Worm (Caenorhabditis elegans) whole organism, L3 larva: ENCODE data around the gene M01F1.8.

ENCODE experiments used
- R02D3.7 ChIP-seq: fragments of 150-350 bp; optimal IDR thresholded peaks from 2 replicates; lab custom pipeline; 2014; ENCODE audit warnings: missing biosample characterization, missing genetic modification characterization
- ZK546.5 ChIP-seq: sonication (generic microtip); optimal IDR thresholded peaks from 2 replicates; lab custom pipeline; 2017; ENCODE audit warnings: missing biosample characterization, missing genetic modification characterization
- aly-2 ChIP-seq: fragments of 150-350 bp; optimal IDR thresholded peaks from 2 replicates; lab custom pipeline; 2014; ENCODE audit warnings: missing biosample characterization, missing genetic modification characterization
- ama-1 ChIP-seq: fragments of 150-350 bp; optimal IDR thresholded peaks from 2 replicates; lab custom pipeline; 2018
- ceh-16 ChIP-seq: sonication (generic microtip); optimal IDR thresholded peaks from 2 replicates; lab custom pipeline; 2017; ENCODE audit warnings: missing biosample characterization, missing genetic modification characterization
- ceh-82 ChIP-seq: fragments of 150-350 bp; optimal IDR thresholded peaks from 2 replicates; lab custom pipeline; 2014; ENCODE audit warnings: missing biosample characterization, missing genetic modification characterization
- ceh-9 ChIP-seq: sonication (generic microtip); optimal IDR thresholded peaks from 2 replicates; lab custom pipeline; 2018; ENCODE audit warnings: missing biosample characterization, missing genetic modification characterization
- daf-12 ChIP-seq: fragments of 150-350 bp; optimal IDR thresholded peaks from 2 replicates; lab custom pipeline; 2014; ENCODE audit warnings: missing biosample characterization, missing genetic modification reagents, missing genetic modification characterization
- egl-27 ChIP-seq: sonication (generic microtip); optimal IDR thresholded peaks from 4 replicates; lab custom pipeline; 2017; ENCODE audit warnings: missing biosample characterization, missing genetic modification reagents, missing genetic modification characterization
- egl-5 ChIP-seq: fragments of 150-350 bp; optimal IDR thresholded peaks from 2 replicates; lab custom pipeline; 2017; ENCODE audit warnings: missing biosample characterization, missing genetic modification reagents, missing genetic modification characterization, inconsistent platforms
- elt-1 ChIP-seq: fragments of 150-350 bp; optimal IDR thresholded peaks from 2 replicates; lab custom pipeline; 2014; ENCODE audit warnings: missing biosample characterization, missing genetic modification characterization
- elt-2 ChIP-seq: sonication (generic microtip); optimal IDR thresholded peaks from 2 replicates; lab custom pipeline; 2016; ENCODE audit warnings: missing genetic modification reagents, mild to moderate bottlenecking, missing genetic modification characterization, missing compliant biosample characterization
- elt-3 ChIP-seq, 3 experiments: fragments of 150-350 bp in 1 of 3; sonication (generic microtip) in 2 of 3; optimal IDR thresholded peaks; 2 replicates in 2 of 3; 4 replicates in 1 of 3; lab custom pipeline; 2014 to 2017; ENCODE audit warnings: missing biosample characterization in 3 of 3, missing genetic modification characterization in 3 of 3
- eor-1 ChIP-seq, 2 experiments: fragments of 150-350 bp; optimal IDR thresholded peaks; 2 replicates each; lab custom pipeline; 2014 to 2018; ENCODE audit warnings: missing biosample characterization in 2 of 2, missing genetic modification characterization in 2 of 2
- fkh-10 ChIP-seq: sonication (generic microtip); optimal IDR thresholded peaks from 2 replicates; lab custom pipeline; 2017; ENCODE audit warnings: missing biosample characterization, missing genetic modification reagents, missing genetic modification characterization
- fos-1 ChIP-seq: fragments of 150-350 bp; optimal IDR thresholded peaks from 2 replicates; lab custom pipeline; 2014; ENCODE audit warnings: missing biosample characterization, missing genetic modification characterization
- jun-1 ChIP-seq: fragments of 150-350 bp; optimal IDR thresholded peaks from 2 replicates; lab custom pipeline; 2014; ENCODE audit warnings: missing biosample characterization, missing genetic modification reagents, missing genetic modification characterization
- lin-15B ChIP-seq: fragments of 150-350 bp; optimal IDR thresholded peaks from 2 replicates; lab custom pipeline; 2014; ENCODE audit warnings: missing biosample characterization, missing genetic modification characterization
- lsy-12 ChIP-seq: sonication (generic microtip); optimal IDR thresholded peaks from 2 replicates; lab custom pipeline; 2016; ENCODE audit warnings: mild to moderate bottlenecking, missing genetic modification characterization, missing compliant biosample characterization
- mdl-1 ChIP-seq: fragments of 150-350 bp; optimal IDR thresholded peaks from 2 replicates; lab custom pipeline; 2014; ENCODE audit warnings: missing biosample characterization, missing genetic modification characterization
- mml-1 ChIP-seq: fragments of 150-350 bp; sonication (generic microtip); optimal IDR thresholded peaks from 3 replicates; lab custom pipeline; 2014; ENCODE audit warnings: missing biosample characterization, missing genetic modification characterization
- nfya-1 ChIP-seq: sonication (generic microtip); optimal IDR thresholded peaks from 2 replicates; lab custom pipeline; 2017; ENCODE audit warnings: missing genetic modification characterization, mild to moderate bottlenecking, missing compliant biosample characterization, antibody characterized with exemption, moderate library complexity; ENCODE audit not compliant: insufficient read depth
- nhr-11 ChIP-seq: fragments of 150-350 bp; optimal IDR thresholded peaks from 2 replicates; lab custom pipeline; 2014; ENCODE audit warnings: missing biosample characterization, missing genetic modification characterization
- nhr-12 ChIP-seq: fragments of 150-350 bp; optimal IDR thresholded peaks from 2 replicates; lab custom pipeline; 2014; ENCODE audit warnings: missing biosample characterization, missing genetic modification characterization
- nhr-23 ChIP-seq: fragments of 150-350 bp; optimal IDR thresholded peaks from 2 replicates; lab custom pipeline; 2014; ENCODE audit warnings: missing biosample characterization, missing genetic modification reagents, missing genetic modification characterization
- nhr-237 ChIP-seq: fragments of 150-350 bp; optimal IDR thresholded peaks from 2 replicates; lab custom pipeline; 2014; ENCODE audit warnings: missing biosample characterization, missing genetic modification characterization
- nhr-25 ChIP-seq: sonication (generic microtip); optimal IDR thresholded peaks from 2 replicates; lab custom pipeline; 2017; ENCODE audit warnings: missing biosample characterization, missing genetic modification characterization
- nhr-28 ChIP-seq: fragments of 150-350 bp; optimal IDR thresholded peaks from 2 replicates; lab custom pipeline; 2014; ENCODE audit warnings: missing biosample characterization, missing genetic modification characterization
- nhr-43 ChIP-seq: sonication (generic microtip); optimal IDR thresholded peaks from 2 replicates; lab custom pipeline; 2016; ENCODE audit warnings: mild to moderate bottlenecking, missing genetic modification characterization, missing compliant biosample characterization; ENCODE audit not compliant: poor library complexity, severe bottlenecking
- nhr-67 ChIP-seq: fragments of 150-350 bp; optimal IDR thresholded peaks from 2 replicates; lab custom pipeline; 2014; ENCODE audit warnings: missing biosample characterization, missing genetic modification characterization
- nhr-76 ChIP-seq: fragments of 150-350 bp; sonication (generic microtip); optimal IDR thresholded peaks from 5 replicates; lab custom pipeline; 2014; ENCODE audit warnings: missing biosample characterization, missing genetic modification characterization
- pqm-1 ChIP-seq: fragments of 150-350 bp; optimal IDR thresholded peaks from 2 replicates; lab custom pipeline; 2017; ENCODE audit warnings: missing biosample characterization, missing genetic modification characterization, inconsistent platforms
- sea-2 ChIP-seq: fragments of 150-350 bp; sonication (generic microtip); optimal IDR thresholded peaks from 4 replicates; lab custom pipeline; 2014; ENCODE audit warnings: missing biosample characterization, missing genetic modification reagents, missing genetic modification characterization
- skn-1 ChIP-seq: fragments of 150-350 bp; optimal IDR thresholded peaks from 2 replicates; lab custom pipeline; 2014; ENCODE audit warnings: missing biosample characterization, missing genetic modification characterization
- snpc-4 ChIP-seq: fragments of 150-350 bp; optimal IDR thresholded peaks from 2 replicates; lab custom pipeline; 2014; ENCODE audit warnings: missing biosample characterization, missing genetic modification characterization
- tbx-2 ChIP-seq: sonication (generic microtip); optimal IDR thresholded peaks from 2 replicates; lab custom pipeline; 2016; ENCODE audit warnings: mild to moderate bottlenecking, missing genetic modification characterization, missing compliant biosample characterization
- unc-62 ChIP-seq: fragments of 150-350 bp; sonication (generic microtip); optimal IDR thresholded peaks from 4 replicates; lab custom pipeline; 2014; ENCODE audit warnings: missing biosample characterization, missing genetic modification reagents, missing genetic modification characterization
- ztf-11 ChIP-seq: fragments of 150-350 bp; optimal IDR thresholded peaks from 2 replicates; lab custom pipeline; 2014; ENCODE audit warnings: missing biosample characterization, missing genetic modification characterization
- ztf-4 ChIP-seq: fragments of 150-350 bp; optimal IDR thresholded peaks from 2 replicates; lab custom pipeline; 2014; ENCODE audit warnings: missing biosample characterization, missing genetic modification characterization

The M01F1.8 gene

DNA sequence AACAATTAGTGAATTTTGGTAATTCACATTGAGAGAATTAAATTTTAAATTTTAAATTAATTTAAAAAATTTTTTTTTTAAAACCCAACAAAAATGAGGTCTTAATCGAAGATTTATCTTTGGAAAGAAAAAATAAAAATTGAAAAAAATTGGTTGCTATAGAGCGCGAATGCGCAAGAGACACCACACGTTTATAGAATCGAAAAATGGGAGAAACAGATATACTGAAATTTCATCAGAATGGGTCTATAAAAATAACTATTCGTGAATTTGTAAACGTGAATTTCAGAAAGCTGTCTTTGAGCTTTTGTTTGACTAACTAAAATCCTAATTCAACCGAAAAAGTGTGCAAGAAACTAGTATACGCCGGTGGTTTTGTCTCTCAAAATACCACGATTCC lies 38.1 kb upstream of the M01F1.8 start (continued):
- TF ChIP-seq elt-1 (tag; lab: Kevin White, UChicago) (no peak), skn-1 (tag; lab: Kevin White, UChicago) (no peak), nhr-67 (tag; lab: Kevin White, UChicago) (no peak), lin-15B (tag; lab: Kevin White, UChicago) (peak; percentile 82), nfya-1 (tag; lab: Kevin White, UChicago) (peak; percentile 60), egl-5 (tag; lab: Kevin White, UChicago) (no peak), elt-3 (tag; optimal IDR thresholded peaks at IDR 0.05; lab: Kevin White, UChicago) (no peak), fkh-10 (GFP tag; lab: Kevin White, UChicago) (no peak), nhr-25 (peak; percentile 40), ceh-82 (tag; lab: Kevin White, UChicago) (no peak), daf-12 (tag; lab: Kevin White, UChicago) (no peak), elt-2 (tag; lab: Kevin White, UChicago) (peak; percentile 41), ceh-9 (tag; lab: Kevin White, UChicago) (no peak), R02D3.7 (tag; lab: Kevin White, UChicago) (no peak), fos-1 (no peak), ceh-16 (no peak), ZK546.5 (tag; lab: Kevin White, UChicago) (no peak), aly-2 (tag; lab: Kevin White, UChicago) (no peak), lsy-12 (no peak), mml-1 (tag; lab: Kevin White, UChicago) (no peak), ama-1 (no peak)

DNA sequence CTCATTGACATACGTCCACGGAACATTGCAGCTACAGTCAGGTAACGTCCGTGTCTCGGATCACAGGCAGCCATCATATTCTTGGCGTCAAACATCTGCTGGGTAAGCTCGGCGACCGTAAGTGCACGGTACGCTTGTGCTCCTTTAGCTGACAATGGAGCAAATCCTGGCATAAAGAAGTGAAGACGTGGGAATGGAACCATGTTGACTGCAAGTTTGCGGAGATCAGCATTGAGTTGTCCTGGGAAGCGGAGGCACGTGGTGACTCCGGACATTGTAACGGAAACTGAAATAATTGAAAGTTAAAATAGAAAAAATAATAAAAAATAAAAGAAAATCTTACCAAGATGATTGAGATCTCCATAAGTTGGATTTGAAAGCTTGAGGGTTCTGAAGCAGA lies 37.1 kb upstream of the M01F1.8 start:
- no peak for TF ChIP-seq nhr-12
- no peak for TF ChIP-seq nhr-76 (tag; lab: Kevin White, UChicago)
- TF ChIP-seq eor-1 (tag; optimal IDR thresholded peaks at IDR 0.05; lab: Kevin White, UChicago), result no peak
- no peak for TF ChIP-seq elt-3 (tag; optimal IDR thresholded peaks at IDR 0.05; lab: Kevin White, UChicago)
- TF ChIP-seq snpc-4 (tag; lab: Kevin White, UChicago), result no peak
- TF ChIP-seq nhr-23, result no peak
- no peak for TF ChIP-seq egl-27
- no peak for TF ChIP-seq nhr-28 (tag; lab: Kevin White, UChicago)
- TF ChIP-seq unc-62 (GFP tag; lab: Kevin White, UChicago), result no peak
- no peak for TF ChIP-seq ceh-9 (tag; lab: Kevin White, UChicago)
- no peak for TF ChIP-seq nhr-25
- no peak for TF ChIP-seq nhr-11 (tag; lab: Kevin White, UChicago)
- no peak for TF ChIP-seq ztf-4 (tag; lab: Kevin White, UChicago)
- no peak for TF ChIP-seq nfya-1 (tag; lab: Kevin White, UChicago)
- no peak for TF ChIP-seq sea-2
- TF ChIP-seq pqm-1 (tag; lab: Kevin White, UChicago), result no peak
- no peak for TF ChIP-seq ztf-11

DNA sequence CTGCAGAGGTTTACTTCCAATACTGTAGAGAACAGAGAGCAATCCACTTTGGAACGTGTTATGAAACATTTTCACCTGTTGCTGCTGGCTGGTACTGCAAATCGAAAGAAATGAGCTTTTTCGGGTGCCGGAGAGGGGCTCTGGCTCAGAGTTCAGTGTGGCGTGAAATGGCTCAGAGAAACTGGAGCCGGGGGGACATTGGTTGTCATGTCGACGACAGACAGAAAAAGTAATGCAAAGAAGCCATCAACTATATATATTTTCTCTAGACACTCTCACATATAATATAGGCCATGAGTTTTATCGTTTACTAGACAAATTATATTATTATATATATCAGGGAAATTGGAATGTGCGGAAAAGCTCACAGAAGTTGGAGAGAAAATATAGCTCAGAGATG lies 35.1 kb upstream of the M01F1.8 start, which contains the start of gene cfap-20:
Gene cfap-20 (minus strand): TSS at position 101 of the 400 bp plus-strand sequence.
- TF ChIP-seq tbx-2 (tag; lab: Kevin White, UChicago) (no peak), ceh-9 (tag; lab: Kevin White, UChicago) (no peak), lsy-12 (no peak), nhr-43 (no peak), ZK546.5 (tag; lab: Kevin White, UChicago) (no peak), ceh-16 (no peak), elt-3 (tag; optimal IDR thresholded peaks at IDR 0.05; lab: Kevin White, UChicago) (no peak), jun-1 (tag; lab: Kevin White, UChicago) (no peak), lin-15B (tag; lab: Kevin White, UChicago) (no peak)

DNA sequence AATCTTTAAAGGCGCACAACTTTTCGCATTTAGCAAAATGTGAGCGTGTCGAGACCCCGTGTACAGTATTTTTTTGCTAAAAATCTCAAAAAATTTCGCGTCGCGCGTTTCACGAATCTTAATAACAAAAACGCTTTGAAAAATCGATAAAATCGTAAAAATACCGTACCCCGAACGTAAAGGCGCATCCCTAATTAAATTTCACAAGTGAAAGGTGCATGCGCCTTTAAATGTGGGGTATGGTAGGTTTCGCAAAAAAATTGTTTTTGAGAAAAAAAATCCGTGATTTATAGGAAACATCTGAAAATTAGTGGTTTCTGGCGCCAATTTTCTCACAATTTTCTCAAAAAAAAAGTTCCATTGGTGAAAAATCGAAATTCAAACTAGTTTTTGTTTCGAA lies 31.8 kb upstream of the M01F1.8 start:
- TF ChIP-seq nhr-237, result no peak
- no peak for TF ChIP-seq tbx-2 (tag; lab: Kevin White, UChicago)
- no peak for TF ChIP-seq elt-1 (tag; lab: Kevin White, UChicago)
- TF ChIP-seq nhr-76 (tag; lab: Kevin White, UChicago), result no peak
- no peak for TF ChIP-seq ceh-16
- no peak for TF ChIP-seq nhr-11 (tag; lab: Kevin White, UChicago)
- no peak for TF ChIP-seq mdl-1 (tag; lab: Kevin White, UChicago)
